Worm (Caenorhabditis elegans): Measurements from ENCODE around the gene C05D12.1.
A peak's percentile ranks its signal among the peaks of the same experiment; 100 is the strongest.

C05D12.1 gene

ce11 chrII:11415672-11416071, at the start of gene C05D12.1:
TSS of gene C05D12.1 (minus strand) at chrII:11415772.
- TF ChIP-seq nfya-1 (tag; optimal IDR thresholded peaks at IDR 0.05) (no peak), gmeb-2 (tag; optimal IDR thresholded peaks at IDR 0.05) (no peak), tbx-7 (tag; optimal IDR thresholded peaks at IDR 0.05) (no peak), ceh-34 (tag; optimal IDR thresholded peaks at IDR 0.05) (no peak), che-1 (tag; optimal IDR thresholded peaks at IDR 0.05) (no peak), pha-2 (tag; optimal IDR thresholded peaks at IDR 0.05) (no peak), pha-4 (tag; optimal IDR thresholded peaks at IDR 0.05) (no peak), pax-1 (tag; optimal IDR thresholded peaks at IDR 0.05) (no peak), C08G9.2 (tag; optimal IDR thresholded peaks at IDR 0.05) (no peak), fkh-6 (tag; optimal IDR thresholded peaks at IDR 0.05) (no peak)

- TF ChIP-seq sox-4 (tag; optimal IDR thresholded peaks at IDR 0.05) = no peak
- peak; percentile 43 for TF ChIP-seq ref-2 (tag; optimal IDR thresholded peaks at IDR 0.05)
- no peak for TF ChIP-seq ceh-48 (tag; optimal IDR thresholded peaks at IDR 0.05)
- TF ChIP-seq gmeb-2 (tag; optimal IDR thresholded peaks at IDR 0.05) = no peak
- no peak for TF ChIP-seq ahr-1 (tag; optimal IDR thresholded peaks at IDR 0.05)
- no peak for TF ChIP-seq ets-4 (tag; optimal IDR thresholded peaks at IDR 0.05)
- no peak for TF ChIP-seq ceh-9 (tag; optimal IDR thresholded peaks at IDR 0.05)
- TF ChIP-seq dmd-4 (tag; optimal IDR thresholded peaks at IDR 0.05; ENCODE audit: borderline replicate concordance) = no peak
- TF ChIP-seq unc-42 (tag; optimal IDR thresholded peaks at IDR 0.05) = no peak
- no peak for TF ChIP-seq syd-9 (tag; optimal IDR thresholded peaks at IDR 0.05)
- TF ChIP-seq lim-6 (tag; optimal IDR thresholded peaks at IDR 0.05) = no peak
- no peak for TF ChIP-seq ceh-30 (tag; optimal IDR thresholded peaks at IDR 0.05)
- TF ChIP-seq hlh-8 (tag; optimal IDR thresholded peaks at IDR 0.05) = no peak
- TF ChIP-seq unc-55 (GFP tag; optimal IDR thresholded peaks at IDR 0.05) = peak; percentile 55
- peak; percentile 51 for TF ChIP-seq hlh-30 (tag; optimal IDR thresholded peaks at IDR 0.05; ENCODE audit: insufficient read depth)
- TF ChIP-seq nfya-1 (tag; optimal IDR thresholded peaks at IDR 0.05) = peak; percentile 67
- TF ChIP-seq eyg-1 (tag; optimal IDR thresholded peaks at IDR 0.05) = no peak
- TF ChIP-seq tbx-2 (tag; optimal IDR thresholded peaks at IDR 0.05) = peak; percentile 61
- TF ChIP-seq elt-4 (tag; optimal IDR thresholded peaks at IDR 0.05) = no peak
Observed at ce11 chrII:11464427-11464944, 48.9 kb upstream of the C05D12.1 start, which contains the start of the genes aars-1 and rga-1. TSS of gene aars-1 (minus strand) at chrII:11464497. TSS of gene rga-1 (plus strand) at chrII:11464894.

- no peak for TF ChIP-seq lin-11 (tag; optimal IDR thresholded peaks at IDR 0.05)
- TF ChIP-seq elt-2 (tag; optimal IDR thresholded peaks at IDR 0.05) = peak; percentile 8
- peak; percentile 9 for TF ChIP-seq ceh-31 (tag; optimal IDR thresholded peaks at IDR 0.05)
- TF ChIP-seq Y22D7AL.16 (tag; optimal IDR thresholded peaks at IDR 0.05) = no peak
Observed at ce11 chrII:11463899-11464298, 48.3 kb upstream of the C05D12.1 start.

- TF ChIP-seq ceh-30 (tag; optimal IDR thresholded peaks at IDR 0.05) (no peak), unc-55 (GFP tag; optimal IDR thresholded peaks at IDR 0.05) (no peak), sox-2 (GFP tag; IDR thresholded peaks at IDR 0.05) (no peak), nfya-1 (tag; optimal IDR thresholded peaks at IDR 0.05) (no peak), ahr-1 (tag; optimal IDR thresholded peaks at IDR 0.05) (no peak), F13H6.1 (tag; optimal IDR thresholded peaks at IDR 0.05) (no peak), ceh-24 (tag; optimal IDR thresholded peaks at IDR 0.05) (no peak), ceh-18 (tag; optimal IDR thresholded peaks at IDR 0.05) (no peak), dmd-4 (tag; optimal IDR thresholded peaks at IDR 0.05; ENCODE audit: borderline replicate concordance) (no peak), mec-3 (tag; optimal IDR thresholded peaks at IDR 0.05; ENCODE audit: borderline replicate concordance) (no peak), dve-1 (tag; optimal IDR thresholded peaks at IDR 0.05) (no peak)
Observed at ce11 chrII:11459883-11460282, 44.3 kb upstream of the C05D12.1 start.
